Fruit fly (Drosophila melanogaster) whole organism, pupa: ENCODE results near the gene Pdcd4.

Experiments
- CG10348 ChIP-seq: fragments of 200-800 bp; sonication (Bioruptor generic); IDR thresholded peaks from 2 replicates; pipeline ENCODE4 v1.3.6; 2022; ENCODE audit warnings: missing biosample characterization, missing genetic modification characterization
- CG8159 ChIP-seq: fragments of 200-800 bp; sonication (Bioruptor generic); optimal IDR thresholded peaks from 3 replicates; lab custom pipeline; 2018; ENCODE audit warnings: missing biosample characterization, mild to moderate bottlenecking, missing genetic modification characterization, moderate library complexity
- CG8301 ChIP-seq: fragments of 200-800 bp; sonication (Bioruptor generic); optimal IDR thresholded peaks from 2 replicates; lab custom pipeline; 2018; ENCODE audit warnings: missing biosample characterization, mild to moderate bottlenecking, missing genetic modification characterization
- CG9948 ChIP-seq: fragments of 200-800 bp; sonication (Bioruptor generic); optimal IDR thresholded peaks from 2 replicates; lab custom pipeline; 2018; ENCODE audit warnings: missing biosample characterization, mild to moderate bottlenecking, missing genetic modification characterization, moderate library complexity
- rn ChIP-seq: fragments of 200-800 bp; sonication (Bioruptor generic); IDR thresholded peaks from 2 replicates; pipeline ENCODE4 v1.3.6; 2022; ENCODE audit warnings: missing biosample characterization, missing genetic modification characterization

dm6 chrX:13756776-13757312 lies 1.6 kb upstream of the Pdcd4 start, which contains the start of the genes CG32625 and Rtc1:
- TF ChIP-seq CG10348 (GFP tag; lab: Robert Waterston, UW) (no peak), CG8301 (tag; lab: Kevin White, UChicago) (no peak), CG8159 (tag; lab: Kevin White, UChicago) (peak; percentile 7), CG9948 (tag; lab: Kevin White, UChicago) (no peak), rn (GFP tag; lab: Robert Waterston, UW) (no peak)
